Fruit fly (Drosophila melanogaster) whole organism, embryonic: ENCODE measurements around the gene CG8369.
A peak's percentile ranks its signal among the peaks of the same experiment; 100 is the strongest.

Experiments
- CG10209 ChIP-seq: fragments of 200-800 bp; sonication (Bioruptor generic); optimal IDR thresholded peaks from 3 replicates; lab custom pipeline; 2017; ENCODE audit warnings: missing biosample characterization, mild to moderate bottlenecking, missing genetic modification characterization, missing genetic modification reagents
- CG11085 ChIP-seq: fragments of 200-800 bp; sonication (Bioruptor generic); IDR thresholded peaks from 2 replicates; pipeline ENCODE4 v1.3.6; 2022; ENCODE audit warnings: missing biosample characterization, missing genetic modification characterization
- CG11398 ChIP-seq: fragments of 200-800 bp; sonication (Bioruptor generic); optimal IDR thresholded peaks from 2 replicates; lab custom pipeline; 2016; ENCODE audit warnings: missing biosample characterization, missing genetic modification characterization
- CG11456 ChIP-seq: fragments of 200-800 bp; sonication (Bioruptor generic); IDR thresholded peaks from 3 replicates; pipeline ENCODE4 v1.3.6; 2022; ENCODE audit warnings: missing biosample characterization, missing genetic modification characterization
- CG11560 ChIP-seq: fragments of 200-800 bp; sonication (Bioruptor generic); IDR thresholded peaks from 3 replicates; pipeline ENCODE4 v1.3.6; 2022; ENCODE audit warnings: missing biosample characterization, missing genetic modification characterization
- CG11696 ChIP-seq: fragments of 200-800 bp; sonication (Bioruptor generic); IDR thresholded peaks from 2 replicates; pipeline ENCODE4 v1.3.6; 2022; ENCODE audit warnings: missing biosample characterization, missing genetic modification characterization
- CG14860 ChIP-seq: fragments of 200-800 bp; sonication (Bioruptor generic); IDR thresholded peaks from 3 replicates; pipeline ENCODE4 v1.3.6; 2022; ENCODE audit warnings: missing biosample characterization, missing genetic modification characterization; ENCODE audit not compliant: partially characterized antibody
- CG15073 ChIP-seq: fragments of 200-800 bp; sonication (Bioruptor generic); optimal IDR thresholded peaks from 2 replicates; lab custom pipeline; 2016; ENCODE audit warnings: missing biosample characterization, missing genetic modification characterization
- CG15696 ChIP-seq: fragments of 200-800 bp; sonication (Bioruptor generic); optimal IDR thresholded peaks from 2 replicates; lab custom pipeline; 2019; ENCODE audit warnings: missing biosample characterization, mild to moderate bottlenecking, missing genetic modification characterization, moderate library complexity
- CG2129 ChIP-seq: fragments of 200-800 bp; sonication (Bioruptor generic); IDR thresholded peaks from 2 replicates; pipeline ENCODE4 v1.3.6; 2022; ENCODE audit warnings: missing biosample characterization, missing genetic modification characterization; ENCODE audit not compliant: partially characterized antibody
- CG4404 ChIP-seq: fragments of 200-800 bp; sonication (Bioruptor generic); IDR thresholded peaks from 2 replicates; pipeline ENCODE4 v1.3.6; 2022; ENCODE audit warnings: missing biosample characterization, missing genetic modification characterization
- CG4707 ChIP-seq: fragments of 200-800 bp; sonication (Bioruptor generic); optimal IDR thresholded peaks from 2 replicates; lab custom pipeline; 2018; ENCODE audit warnings: missing biosample characterization, mild to moderate bottlenecking, missing genetic modification characterization, moderate library complexity
- CG8478 ChIP-seq: fragments of >200 bp; optimal IDR thresholded peaks from 2 replicates; lab custom pipeline; 2018
- CG9215 ChIP-seq: fragments of 200-800 bp; sonication (Bioruptor generic); IDR thresholded peaks from 2 replicates; pipeline ENCODE4 v1.3.6; 2022; ENCODE audit warnings: missing biosample characterization, missing genetic modification characterization
- Ets65A ChIP-seq: fragments of 200-800 bp; sonication (Bioruptor generic); peaks from one replicate; lab custom pipeline; 2016; ENCODE audit warnings: missing biosample characterization, missing genetic modification characterization
- Fer1 ChIP-seq: fragments of 200-800 bp; sonication (Bioruptor generic); optimal IDR thresholded peaks from 2 replicates; lab custom pipeline; 2017; ENCODE audit warnings: missing biosample characterization, mild to moderate bottlenecking, missing genetic modification characterization
- H2.0 ChIP-seq: fragments of 200-800 bp; sonication (Bioruptor generic); IDR thresholded peaks from 2 replicates; pipeline ENCODE4 v1.3.6; 2022; ENCODE audit warnings: missing biosample characterization, missing genetic modification characterization
- Hmr ChIP-seq: fragments of 200-800 bp; sonication (Bioruptor generic); optimal IDR thresholded peaks from 3 replicates; lab custom pipeline; 2017; ENCODE audit warnings: mild to moderate bottlenecking, missing biosample characterization, missing genetic modification reagents, missing genetic modification characterization
- Hsf ChIP-seq: fragments of 200-800 bp; sonication (Bioruptor generic); optimal IDR thresholded peaks from 3 replicates; lab custom pipeline; 2016; ENCODE audit warnings: missing biosample characterization, missing genetic modification characterization
- Meics ChIP-seq: fragments of 200-800 bp; sonication (Bioruptor generic); optimal IDR thresholded peaks from 2 replicates; lab custom pipeline; 2017; ENCODE audit warnings: missing biosample characterization, mild to moderate bottlenecking, missing genetic modification characterization
- Ravus ChIP-seq: fragments of 200-800 bp; sonication (Bioruptor generic); IDR thresholded peaks from 2 replicates; pipeline ENCODE4 v1.3.6; 2022; ENCODE audit warnings: missing biosample characterization, missing genetic modification characterization
- Rfx ChIP-seq: fragments of 200-800 bp; sonication (Bioruptor generic); IDR thresholded peaks from 2 replicates; pipeline ENCODE4 v1.3.6; 2022; ENCODE audit warnings: missing biosample characterization, missing genetic modification characterization
- Sin3A ChIP-seq: fragments of >200 bp; optimal IDR thresholded peaks from 2 replicates; lab custom pipeline; 2018
- Spps ChIP-seq: fragments of 200-800 bp; sonication (Bioruptor generic); optimal IDR thresholded peaks from 2 replicates; lab custom pipeline; 2018; ENCODE audit warnings: missing biosample characterization, mild to moderate bottlenecking, missing genetic modification characterization
- Stat92E ChIP-seq, 3 experiments: fragments of >200 bp in 2 of 3; fragments of 200-800 bp in 1 of 3; sonication (Bioruptor generic) in 1 of 3; optimal IDR thresholded peaks; 2 replicates each; lab custom pipeline; 2017 to 2019; ENCODE audit warnings: missing biosample characterization in 3 of 3, missing genetic modification characterization in 3 of 3, mild to moderate bottlenecking in 1 of 3, moderate library complexity in 1 of 3
- YL-1 ChIP-seq: fragments of 200-800 bp; sonication (Bioruptor generic); optimal IDR thresholded peaks from 3 replicates; lab custom pipeline; 2017; ENCODE audit warnings: missing biosample characterization, mild to moderate bottlenecking, missing genetic modification characterization
- al ChIP-seq: fragments of 200-800 bp; sonication (Bioruptor generic); IDR thresholded peaks from 2 replicates; pipeline ENCODE4 v1.3.6; 2022; ENCODE audit warnings: missing biosample characterization, missing genetic modification characterization
- ap ChIP-seq: fragments of 200-800 bp; sonication (Bioruptor generic); IDR thresholded peaks from 2 replicates; pipeline ENCODE4 v1.3.6; 2022; ENCODE audit warnings: missing biosample characterization, missing genetic modification characterization
- ara ChIP-seq: fragments of 200-800 bp; sonication (Bioruptor generic); IDR thresholded peaks from 2 replicates; pipeline ENCODE4 v1.3.6; 2022; ENCODE audit warnings: missing biosample characterization, missing genetic modification characterization
- ato ChIP-seq: fragments of 200-800 bp; sonication (Bioruptor generic); IDR thresholded peaks from 2 replicates; pipeline ENCODE4 v1.3.6; 2022; ENCODE audit warnings: missing biosample characterization, missing genetic modification characterization; ENCODE audit not compliant: partially characterized antibody
- bbx ChIP-seq: fragments of 200-800 bp; sonication (Bioruptor generic); IDR thresholded peaks from 2 replicates; pipeline ENCODE4 v1.3.6; 2022; ENCODE audit warnings: missing biosample characterization, missing genetic modification characterization; ENCODE audit not compliant: partially characterized antibody
- cato ChIP-seq: fragments of 200-800 bp; sonication (Bioruptor generic); optimal IDR thresholded peaks from 2 replicates; lab custom pipeline; 2016; ENCODE audit warnings: missing biosample characterization, missing genetic modification characterization, borderline replicate concordance
- chm ChIP-seq: fragments of 200-800 bp; sonication (Bioruptor generic); IDR thresholded peaks from 2 replicates; pipeline ENCODE4 v1.3.6; 2022; ENCODE audit warnings: missing biosample characterization, missing genetic modification characterization
- esg ChIP-seq: fragments of 200-800 bp; sonication (Bioruptor generic); conservative IDR thresholded peaks from 2 replicates; pipeline ENCODE4 v1.3.6; 2022; ENCODE audit warnings: missing biosample characterization, missing genetic modification characterization
- ftz-f1 ChIP-seq: fragments of 200-800 bp; sonication (Bioruptor generic); optimal IDR thresholded peaks from 2 replicates; lab custom pipeline; 2016; ENCODE audit warnings: missing biosample characterization, missing genetic modification characterization
- fu2 ChIP-seq: fragments of 200-800 bp; sonication (Bioruptor generic); optimal IDR thresholded peaks from 2 replicates; lab custom pipeline; 2016; ENCODE audit warnings: missing biosample characterization, missing genetic modification characterization
- grn ChIP-seq: fragments of 200-800 bp; sonication (Bioruptor generic); optimal IDR thresholded peaks from 3 replicates; lab custom pipeline; 2017; ENCODE audit warnings: missing biosample characterization, missing genetic modification characterization
- insv ChIP-seq, 2 experiments: fragments of 200-800 bp; sonication (Bioruptor generic); optimal IDR thresholded peaks; 3 replicates each; lab custom pipeline; 2016 to 2018; ENCODE audit warnings: missing biosample characterization in 2 of 2, missing genetic modification characterization in 2 of 2
- lmd ChIP-seq: fragments of 200-800 bp; sonication (Bioruptor generic); IDR thresholded peaks from 2 replicates; pipeline ENCODE4 v1.3.6; 2022; ENCODE audit warnings: missing biosample characterization, missing genetic modification characterization
- maf-S ChIP-seq: fragments of 200-800 bp; sonication (Bioruptor generic); optimal IDR thresholded peaks from 2 replicates; lab custom pipeline; 2016; ENCODE audit warnings: missing biosample characterization, missing genetic modification characterization
- oc ChIP-seq: fragments of 200-800 bp; sonication (Bioruptor generic); optimal IDR thresholded peaks from 2 replicates; lab custom pipeline; 2018; ENCODE audit warnings: missing biosample characterization, mild to moderate bottlenecking, missing genetic modification characterization, moderate library complexity
- phol ChIP-seq: fragments of 200-800 bp; sonication (Bioruptor generic); optimal IDR thresholded peaks from 3 replicates; lab custom pipeline; 2018; ENCODE audit warnings: missing biosample characterization, mild to moderate bottlenecking, missing genetic modification characterization, moderate library complexity
- psq ChIP-seq: fragments of 200-800 bp; sonication (Bioruptor generic); optimal IDR thresholded peaks from 2 replicates; lab custom pipeline; 2017; ENCODE audit warnings: missing biosample characterization, missing genetic modification characterization
- pzg ChIP-seq: fragments of 200-800 bp; sonication (Bioruptor generic); optimal IDR thresholded peaks from 3 replicates; lab custom pipeline; 2018; ENCODE audit warnings: missing biosample characterization, mild to moderate bottlenecking, missing genetic modification characterization, moderate library complexity
- sens ChIP-seq: fragments of 200-800 bp; sonication (Bioruptor generic); peaks from one replicate; lab custom pipeline; 2016; ENCODE audit warnings: missing biosample characterization, missing genetic modification characterization
- sna ChIP-seq: fragments of 200-800 bp; sonication (Bioruptor generic); IDR thresholded peaks from 2 replicates; pipeline ENCODE4 v1.3.6; 2022; ENCODE audit warnings: missing biosample characterization, missing genetic modification characterization; ENCODE audit not compliant: partially characterized antibody
- sob ChIP-seq: fragments of 200-800 bp; sonication (Bioruptor generic); IDR thresholded peaks from 2 replicates; pipeline ENCODE4 v1.3.6; 2022; ENCODE audit warnings: missing biosample characterization, missing genetic modification characterization
- sr ChIP-seq: fragments of 200-800 bp; sonication (Bioruptor generic); IDR thresholded peaks from 3 replicates; pipeline ENCODE4 v1.3.6; 2022; ENCODE audit warnings: missing biosample characterization, missing genetic modification characterization
- tx ChIP-seq: fragments of 200-800 bp; sonication (Bioruptor generic); optimal IDR thresholded peaks from 2 replicates; lab custom pipeline; 2016; ENCODE audit warnings: missing biosample characterization, missing genetic modification characterization
- wek ChIP-seq: fragments of 200-800 bp; sonication (Bioruptor generic); optimal IDR thresholded peaks from 3 replicates; lab custom pipeline; 2018; ENCODE audit warnings: missing biosample characterization, mild to moderate bottlenecking, missing genetic modification characterization, moderate library complexity
- zfh2 ChIP-seq: fragments of 200-800 bp; sonication (Bioruptor generic); optimal IDR thresholded peaks from 2 replicates; lab custom pipeline; 2016; ENCODE audit warnings: missing biosample characterization, missing genetic modification characterization

The CG8369 gene

dm6 chr3R:8867325-8868104, 45.7 kb downstream of the CG8369 start (continued):
- TF ChIP-seq insv (GFP tag; optimal IDR thresholded peaks at IDR 0.05; lab: Kevin White, UChicago) (no peak), Meics (GFP tag; lab: Kevin White, UChicago) (peak; percentile 59), Sin3A (no peak), oc (tag; lab: Kevin White, UChicago) (peak; percentile 64), cato (no peak), Fer1 (peak; percentile 41), sr (GFP tag; lab: Robert Waterston, UW) (no peak), sob (no peak), CG4404 (no peak), Stat92E (GFP tag; optimal IDR thresholded peaks at IDR 0.05; lab: Kevin White, UChicago) (no peak), Spps (tag; lab: Kevin White, UChicago) (peak; percentile 40), ato (GFP tag; lab: Robert Waterston, UW) (no peak), tx (no peak), Ets65A (GFP tag; lab: Kevin White, UChicago) (no peak), ara (peak; percentile 8; the same call in 1 of the 2 replicates), zfh2 (no peak), sna (GFP tag; lab: Robert Waterston, UW) (no peak), lmd (GFP tag; lab: Robert Waterston, UW) (peak; percentile 56; the same call in 1 of the 2 replicates), phol (tag; lab: Kevin White, UChicago) (peak; percentile 84), fu2 (GFP tag; lab: Kevin White, UChicago) (no peak), bbx (GFP tag; lab: Robert Waterston, UW) (no peak), CG10209 (GFP tag; lab: Kevin White, UChicago) (peak; percentile 60), CG4707 (GFP tag; lab: Kevin White, UChicago) (no peak), CG2129 (no peak), Rfx (no peak), CG11456 (GFP tag; lab: Robert Waterston, UW) (no peak), CG11696 (GFP tag; lab: Robert Waterston, UW) (no peak), pzg (GFP tag; lab: Kevin White, UChicago) (no peak), al (GFP tag; lab: Robert Waterston, UW) (no peak), wek (GFP tag; lab: Kevin White, UChicago) (no peak), ap (GFP tag; lab: Robert Waterston, UW) (0 out of 2 replicates have a peak, but pooled peaks have one; percentile 11), Hsf (no peak), CG11398 (GFP tag; lab: Kevin White, UChicago) (no peak), psq (no peak), sens (peak; percentile 63), chm (0 out of 2 replicates have a peak, but pooled peaks have one; percentile 21), grn (no peak), Hmr (GFP tag; lab: Kevin White, UChicago) (peak; percentile 25), CG15073 (GFP tag; lab: Kevin White, UChicago) (no peak), CG11560 (tag; lab: Robert Waterston, UW) (no peak), CG15696 (tag; lab: Kevin White, UChicago) (no peak), maf-S (GFP tag; lab: Kevin White, UChicago) (no peak), CG8478 (lab: Kevin White, UChicago) (no peak), CG14860 (GFP tag; lab: Robert Waterston, UW) (no peak), esg (GFP tag; lab: Robert Waterston, UW) (peak; percentile 22; the same call in 1 of the 2 replicates), YL-1 (no peak), CG9215 (GFP tag; lab: Robert Waterston, UW) (no peak), H2.0 (GFP tag; lab: Robert Waterston, UW) (no peak), Ravus (GFP tag; lab: Robert Waterston, UW) (no peak), ftz-f1 (GFP tag; lab: Kevin White, UChicago) (no peak), CG11085 (no peak)
